Worm (Caenorhabditis elegans): ENCODE results near the gene msd-4.

DNA sequence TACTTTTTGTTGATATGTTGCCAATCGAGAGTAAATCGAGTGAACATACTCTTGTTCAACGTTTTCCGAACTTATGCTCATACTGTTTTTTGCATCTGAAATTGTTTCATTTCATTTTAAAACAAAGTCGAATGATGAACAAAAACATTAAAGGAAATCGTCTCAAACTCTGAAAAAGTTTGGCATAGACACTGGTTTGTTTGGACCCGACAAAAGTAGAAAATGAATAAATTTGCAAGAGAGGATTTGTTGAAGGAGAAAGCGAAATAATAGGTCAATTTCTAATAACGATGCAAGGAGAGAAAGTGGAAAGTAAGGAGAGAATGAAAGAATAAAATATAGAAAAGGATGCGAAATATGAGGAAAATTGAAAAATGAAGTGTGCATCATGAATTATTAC lies 6.1 kb upstream of the msd-4 start, which contains the start of gene C35D10.12:
- no peak for TF ChIP-seq K09A11.1 (tag; optimal IDR thresholded peaks at IDR 0.05; ENCODE audit: insufficient read depth)
- TF ChIP-seq nfya-1 (tag; optimal IDR thresholded peaks at IDR 0.05) = no peak
- TF ChIP-seq pha-4 (tag; optimal IDR thresholded peaks at IDR 0.05) = no peak
- no peak for TF ChIP-seq hlh-30 (tag; optimal IDR thresholded peaks at IDR 0.05; ENCODE audit: insufficient read depth)
